Worm (Caenorhabditis elegans) whole organism, young adult: ENCODE measurements around the gene clec-82.
A peak's percentile ranks its signal among the peaks of the same experiment; 100 is the strongest.

Experiments used
- B0019.2 ChIP-seq: fragments of 200-800 bp; sonication (Bioruptor generic); conservative IDR thresholded peaks from 2 replicates; pipeline ENCODE4 v1.3.6; 2022; ENCODE audit warnings: missing genetic modification reagents, missing genetic modification characterization, missing compliant biosample characterization
- C06A6.2 ChIP-seq: fragments of 200-800 bp; sonication (Bioruptor generic); conservative IDR thresholded peaks from 2 replicates; pipeline ENCODE4 v1.3.6; 2022; ENCODE audit warnings: missing genetic modification characterization, missing compliant biosample characterization
- F23B12.7 ChIP-seq: sonication (generic microtip); optimal IDR thresholded peaks from 2 replicates; lab custom pipeline; 2017; ENCODE audit warnings: missing genetic modification characterization, mild to moderate bottlenecking, missing compliant biosample characterization, antibody characterized with exemption, moderate library complexity; ENCODE audit not compliant: insufficient read depth
- F49E8.2 ChIP-seq: sonication (generic microtip); optimal IDR thresholded peaks from 3 replicates; lab custom pipeline; 2017; ENCODE audit warnings: missing genetic modification characterization, mild to moderate bottlenecking, missing compliant biosample characterization, antibody characterized with exemption, moderate library complexity; ENCODE audit not compliant: insufficient read depth
- F52B5.7 ChIP-seq: sonication (generic microtip); optimal IDR thresholded peaks from 2 replicates; lab custom pipeline; 2016; ENCODE audit warnings: mild to moderate bottlenecking, missing genetic modification characterization, missing compliant biosample characterization
- K11D2.4 ChIP-seq: fragments of 200-800 bp; sonication (Bioruptor generic); IDR thresholded peaks from 2 replicates; pipeline ENCODE4 v1.3.6; 2022; ENCODE audit warnings: missing genetic modification reagents, missing genetic modification characterization, missing compliant biosample characterization
- ZK185.1 ChIP-seq: sonication (generic microtip); optimal IDR thresholded peaks from 2 replicates; lab custom pipeline; 2016; ENCODE audit warnings: mild to moderate bottlenecking, missing genetic modification characterization, missing compliant biosample characterization; ENCODE audit not compliant: poor library complexity, severe bottlenecking
- akir-1 ChIP-seq: fragments of 200-800 bp; sonication (Bioruptor generic); optimal IDR thresholded peaks from 2 replicates; lab custom pipeline; 2018; ENCODE audit warnings: mild to moderate bottlenecking, missing genetic modification characterization, moderate library complexity, missing compliant biosample characterization
- aptf-2 ChIP-seq: fragments of 200-800 bp; sonication (Bioruptor generic); conservative IDR thresholded peaks from 2 replicates; pipeline ENCODE4 v1.3.6; 2022; ENCODE audit warnings: missing genetic modification reagents, missing genetic modification characterization, missing compliant biosample characterization
- atf-7 ChIP-seq: sonication (generic microtip); optimal IDR thresholded peaks from 2 replicates; lab custom pipeline; 2017; ENCODE audit warnings: mild to moderate bottlenecking, missing genetic modification characterization, missing compliant biosample characterization
- attf-5 ChIP-seq: fragments of 200-800 bp; sonication (Bioruptor generic); optimal IDR thresholded peaks from 2 replicates; lab custom pipeline; 2018; ENCODE audit warnings: mild to moderate bottlenecking, missing genetic modification characterization, missing compliant biosample characterization
- bed-1 ChIP-seq: fragments of 200-800 bp; sonication (Bioruptor generic); IDR thresholded peaks from 2 replicates; pipeline ENCODE4 v1.3.6; 2022; ENCODE audit warnings: missing genetic modification reagents, missing genetic modification characterization, missing compliant biosample characterization
- cebp-1 ChIP-seq, 2 experiments: fragments of 200-800 bp in 1 of 2; sonication (Bioruptor generic) in 1 of 2; sonication (generic microtip) in 1 of 2; IDR thresholded peaks in 1 of 2; optimal IDR thresholded peaks in 1 of 2; 2 replicates each; pipeline versions ENCODE4 v1.3.6 to Lab custom; 2017 to 2022; ENCODE audit warnings: missing compliant biosample characterization in 2 of 2, missing genetic modification characterization in 2 of 2, mild to moderate bottlenecking in 1 of 2, missing genetic modification reagents in 1 of 2, moderate library complexity in 1 of 2
- ceh-27 ChIP-seq: fragments of 200-800 bp; sonication (Bioruptor generic); optimal IDR thresholded peaks from 2 replicates; lab custom pipeline; 2018; ENCODE audit warnings: mild to moderate bottlenecking, missing genetic modification characterization, moderate library complexity, missing compliant biosample characterization
- ceh-40 ChIP-seq: fragments of 200-800 bp; sonication (Bioruptor generic); IDR thresholded peaks from 2 replicates; pipeline ENCODE4 v1.3.6; 2022; ENCODE audit warnings: missing genetic modification characterization, missing compliant biosample characterization
- chd-7 ChIP-seq: sonication (generic microtip); optimal IDR thresholded peaks from 2 replicates; lab custom pipeline; 2016; ENCODE audit warnings: mild to moderate bottlenecking, missing genetic modification characterization, moderate library complexity, missing compliant biosample characterization
- ekl-4 ChIP-seq: fragments of 200-800 bp; sonication (Bioruptor generic); IDR thresholded peaks from 2 replicates; pipeline ENCODE4 v1.3.6; 2022; ENCODE audit warnings: missing genetic modification reagents, missing genetic modification characterization, missing compliant biosample characterization
- ets-4 ChIP-seq: fragments of 200-800 bp; sonication (Bioruptor generic); optimal IDR thresholded peaks from 2 replicates; lab custom pipeline; 2018; ENCODE audit warnings: mild to moderate bottlenecking, missing genetic modification characterization, missing compliant biosample characterization
- him-1 ChIP-seq: sonication (generic microtip); optimal IDR thresholded peaks from 2 replicates; lab custom pipeline; 2016; ENCODE audit warnings: missing genotype, missing genetic modification reagents, missing genetic modification characterization, missing compliant biosample characterization
- hmg-1.2 ChIP-seq: fragments of 200-800 bp; sonication (Bioruptor generic); IDR thresholded peaks from 2 replicates; pipeline ENCODE4 v1.3.6; 2022; ENCODE audit warnings: missing genetic modification reagents, missing genetic modification characterization, missing compliant biosample characterization
- hrde-1 ChIP-seq: sonication (generic microtip); optimal IDR thresholded peaks from 2 replicates; lab custom pipeline; 2016; ENCODE audit warnings: missing genetic modification characterization, mild to moderate bottlenecking, missing compliant biosample characterization, moderate library complexity, missing genotype, missing genetic modification reagents, borderline replicate concordance
- hsf-1 ChIP-seq: fragments of 200-800 bp; sonication (Bioruptor generic); IDR thresholded peaks from 2 replicates; pipeline ENCODE4 v1.3.6; 2022; ENCODE audit warnings: missing genetic modification reagents, missing genetic modification characterization, missing compliant biosample characterization
- lag-1 ChIP-seq: fragments of 200-800 bp; sonication (Bioruptor generic); IDR thresholded peaks from 2 replicates; pipeline ENCODE4 v1.3.6; 2022; ENCODE audit warnings: missing genetic modification reagents, missing genetic modification characterization, missing compliant biosample characterization
- lin-40 ChIP-seq: sonication (generic microtip); optimal IDR thresholded peaks from 2 replicates; lab custom pipeline; 2016; ENCODE audit warnings: missing genetic modification characterization, mild to moderate bottlenecking, missing compliant biosample characterization, missing genotype, missing genetic modification reagents
- lir-1 ChIP-seq: fragments of 200-800 bp; sonication (Bioruptor generic); conservative IDR thresholded peaks from 2 replicates; pipeline ENCODE4 v1.3.6; 2022; ENCODE audit warnings: missing genetic modification reagents, missing genetic modification characterization, missing compliant biosample characterization
- madf-3 ChIP-seq: fragments of 200-800 bp; sonication (Bioruptor generic); IDR thresholded peaks from 2 replicates; pipeline ENCODE4 v1.3.6; 2022; ENCODE audit warnings: missing genetic modification reagents, missing genetic modification characterization, missing compliant biosample characterization
- madf-6 ChIP-seq: fragments of 200-800 bp; sonication (Bioruptor generic); IDR thresholded peaks from 2 replicates; pipeline ENCODE4 v1.3.6; 2022; ENCODE audit warnings: missing genetic modification reagents, missing genetic modification characterization, missing compliant biosample characterization
- madf-8 ChIP-seq: fragments of 200-800 bp; sonication (Bioruptor generic); conservative IDR thresholded peaks from 2 replicates; pipeline ENCODE4 v1.3.6; 2022; ENCODE audit warnings: missing genetic modification reagents, missing genetic modification characterization, missing compliant biosample characterization
- mcd-1 ChIP-seq: fragments of 200-800 bp; sonication (Bioruptor generic); IDR thresholded peaks from 2 replicates; pipeline ENCODE4 v1.3.6; 2022; ENCODE audit warnings: missing genetic modification reagents, missing genetic modification characterization, missing compliant biosample characterization
- mes-4 ChIP-seq: sonication (generic microtip); optimal IDR thresholded peaks from 2 replicates; lab custom pipeline; 2016; ENCODE audit warnings: missing genotype, missing genetic modification characterization, missing compliant biosample characterization
- mxl-1 ChIP-seq: sonication (generic microtip); optimal IDR thresholded peaks from 2 replicates; lab custom pipeline; 2016; ENCODE audit warnings: missing genetic modification characterization, missing compliant biosample characterization
- nhr-80 ChIP-seq: sonication (generic microtip); optimal IDR thresholded peaks from 2 replicates; lab custom pipeline; 2016; ENCODE audit warnings: missing genetic modification characterization, missing compliant biosample characterization
- nhr-90 ChIP-seq: sonication (generic microtip); optimal IDR thresholded peaks from 2 replicates; lab custom pipeline; 2016; ENCODE audit warnings: missing genotype, mild to moderate bottlenecking, missing genetic modification characterization, missing compliant biosample characterization
- rcor-1 ChIP-seq: fragments of 200-800 bp; sonication (Bioruptor generic); IDR thresholded peaks from 2 replicates; pipeline ENCODE4 v1.3.6; 2022; ENCODE audit warnings: missing genetic modification reagents, missing genetic modification characterization, missing compliant biosample characterization
- rpc-1 ChIP-seq, 2 experiments: fragments of 150-350 bp in 1 of 2; sonication (generic microtip) in 1 of 2; optimal IDR thresholded peaks; 2 replicates each; lab custom pipeline; 2014 to 2018; ENCODE audit warnings: missing biosample characterization in 1 of 2, missing genetic modification characterization in 1 of 2, missing genetic modification reagents in 1 of 2, missing genotype in 1 of 2
- sea-2 ChIP-seq: fragments of 200-800 bp; sonication (Bioruptor generic); IDR thresholded peaks from 2 replicates; pipeline ENCODE4 v1.3.6; 2022; ENCODE audit warnings: missing genetic modification characterization, missing compliant biosample characterization
- tbx-9 ChIP-seq: sonication (generic microtip); optimal IDR thresholded peaks from 2 replicates; lab custom pipeline; 2016; ENCODE audit warnings: borderline replicate concordance, missing genetic modification characterization, inconsistent platforms, missing compliant biosample characterization
- ztf-18 ChIP-seq: sonication (generic microtip); optimal IDR thresholded peaks from 2 replicates; lab custom pipeline; 2016; ENCODE audit warnings: missing genotype, mild to moderate bottlenecking, missing genetic modification characterization, missing compliant biosample characterization
- ztf-26 ChIP-seq: sonication (generic microtip); optimal IDR thresholded peaks from 2 replicates; lab custom pipeline; 2017; ENCODE audit warnings: missing genetic modification characterization, missing compliant biosample characterization

Gene clec-82

DNA sequence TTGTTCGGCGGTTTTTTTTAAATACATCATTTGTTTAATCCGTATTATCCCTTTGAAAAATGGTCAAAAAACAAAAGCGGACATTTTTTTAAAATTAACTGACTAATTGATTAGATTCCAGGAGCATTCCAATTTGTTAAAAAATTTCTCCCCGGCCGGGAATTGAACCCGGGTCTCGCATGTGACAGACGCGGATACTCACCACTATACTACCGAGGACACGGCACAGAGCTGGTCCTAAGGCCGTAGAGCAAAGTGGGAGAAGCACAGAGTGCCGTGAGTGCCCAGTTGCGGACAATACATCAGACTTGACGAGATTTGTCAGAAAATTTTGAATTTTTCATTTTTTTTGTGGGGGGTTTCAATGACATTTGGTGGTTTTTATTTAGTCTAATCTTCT, 34.5 kb upstream of the clec-82 start (continued):
- no peak for TF ChIP-seq ekl-4
- no peak for TF ChIP-seq aptf-2 (GFP tag; lab: Robert Waterston, UW)
- TF ChIP-seq madf-8 (GFP tag; lab: Robert Waterston, UW): no peak
- TF ChIP-seq mes-4 (tag; lab: Kevin White, UChicago): no peak
- 0 out of 2 replicates have a peak, but pooled peaks have one; percentile 57 for TF ChIP-seq ceh-40
- TF ChIP-seq F23B12.7: peak; percentile 79
- TF ChIP-seq attf-5 (GFP tag; lab: Kevin White, UChicago): peak; percentile 11
- peak; percentile 63 for TF ChIP-seq madf-6
- no peak for TF ChIP-seq cebp-1 (GFP tag; IDR thresholded peaks at IDR 0.05; lab: Robert Waterston, UW)
- peak; percentile 43 for TF ChIP-seq cebp-1 (tag; optimal IDR thresholded peaks at IDR 0.05; lab: Kevin White, UChicago)
- TF ChIP-seq madf-3: no peak
- peak; percentile 56 for TF ChIP-seq mxl-1 (tag; lab: Kevin White, UChicago)
- no peak for TF ChIP-seq akir-1 (GFP tag; lab: Kevin White, UChicago)
- TF ChIP-seq hrde-1 (tag; lab: Kevin White, UChicago): peak; percentile 27
- peak; percentile 68 for TF ChIP-seq rpc-1 (optimal IDR thresholded peaks at IDR 0.05; lab: Kevin White, UChicago)
- peak; percentile 90 for TF ChIP-seq rpc-1 (tag; optimal IDR thresholded peaks at IDR 0.05; lab: Kevin White, UChicago)
- no peak for TF ChIP-seq atf-7 (tag; lab: Kevin White, UChicago)
- peak; percentile 71 for TF ChIP-seq nhr-90 (tag; lab: Kevin White, UChicago)
- TF ChIP-seq F52B5.7 (tag; lab: Kevin White, UChicago): peak; percentile 17
- peak; percentile 71 for TF ChIP-seq hsf-1
- TF ChIP-seq F49E8.2 (tag; lab: Kevin White, UChicago): peak; percentile 68
- peak; percentile 23 for TF ChIP-seq nhr-80
- no peak for TF ChIP-seq sea-2 (GFP tag; lab: Robert Waterston, UW)
- no peak for TF ChIP-seq C06A6.2 (GFP tag; lab: Robert Waterston, UW)
- TF ChIP-seq ZK185.1 (tag; lab: Kevin White, UChicago): peak; percentile 12
- TF ChIP-seq ets-4: no peak
- TF ChIP-seq mcd-1: peak; percentile 49; the same call in 1 of the 2 replicates
- peak; percentile 67 for TF ChIP-seq hmg-1.2 (GFP tag; lab: Robert Waterston, UW)
- TF ChIP-seq lin-40 (tag; lab: Kevin White, UChicago): no peak
- TF ChIP-seq B0019.2 (GFP tag; lab: Robert Waterston, UW): no peak
- TF ChIP-seq rcor-1: 0 out of 2 replicates have a peak, but pooled peaks have one; percentile 46
- peak; percentile 35 for TF ChIP-seq chd-7
- TF ChIP-seq ztf-18 (tag; lab: Kevin White, UChicago): peak; percentile 69
- peak; percentile 46 for TF ChIP-seq him-1 (tag; lab: Kevin White, UChicago)
- no peak for TF ChIP-seq ztf-26
- TF ChIP-seq lag-1 (GFP tag; lab: Robert Waterston, UW): no peak
- TF ChIP-seq bed-1 (GFP tag; lab: Robert Waterston, UW): no peak
- TF ChIP-seq lir-1 (GFP tag; lab: Robert Waterston, UW): no peak
- no peak for TF ChIP-seq tbx-9 (tag; lab: Kevin White, UChicago)
- 0 out of 2 replicates have a peak, but pooled peaks have one; percentile 28 for TF ChIP-seq K11D2.4 (GFP tag; lab: Robert Waterston, UW)
- no peak for TF ChIP-seq ceh-27
